Worm (Caenorhabditis elegans): ENCODE measurements around the gene clec-219.

- TF ChIP-seq ceh-43 (GFP tag; optimal IDR thresholded peaks at IDR 0.05) (no peak), ces-1 (GFP tag; optimal IDR thresholded peaks at IDR 0.05) (no peak), nhr-28 (tag; optimal IDR thresholded peaks at IDR 0.05) (no peak), ztf-11 (tag; optimal IDR thresholded peaks at IDR 0.05) (no peak), lin-32 (GFP tag; optimal IDR thresholded peaks at IDR 0.05) (no peak), nhr-12 (tag; optimal IDR thresholded peaks at IDR 0.05) (no peak), ham-2 (GFP tag; optimal IDR thresholded peaks at IDR 0.05) (no peak)
Measured at ce11 chrV:8325906-8326305, 7.7 kb downstream of the clec-219 start.

All from whole organism, mixed stage, embryonic.